Worm (Caenorhabditis elegans): ENCODE results near the gene C49C3.20.

DNA sequence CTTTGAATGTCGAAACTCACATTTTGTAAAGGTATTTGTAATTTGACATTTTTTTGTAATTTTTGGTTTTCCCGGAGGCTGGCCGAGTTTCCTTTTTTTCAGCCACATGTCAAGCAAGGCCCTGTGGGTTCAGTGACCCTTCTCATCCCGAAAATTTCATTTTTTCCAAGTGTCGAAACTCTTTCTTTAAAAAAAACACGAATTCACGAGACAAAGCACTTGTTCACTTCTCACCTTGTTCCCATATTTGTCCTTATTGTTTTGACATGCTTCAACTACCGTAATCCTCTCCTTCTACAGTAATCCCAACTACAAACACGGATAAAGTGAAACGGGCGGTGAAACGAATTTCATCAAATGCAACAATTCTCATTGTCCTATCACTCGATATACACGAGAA lies 41.0 kb downstream of the C49C3.20 start, which contains the start of gene lhfp-4:
- no peak for TF ChIP-seq sea-2 (GFP tag; optimal IDR thresholded peaks at IDR 0.05)
- TF ChIP-seq elt-2 (tag; optimal IDR thresholded peaks at IDR 0.05) = no peak
- no peak for TF ChIP-seq nhr-25 (tag; optimal IDR thresholded peaks at IDR 0.05)
- TF ChIP-seq elt-3 (tag; optimal IDR thresholded peaks at IDR 0.05) = no peak
- no peak for TF ChIP-seq fkh-10 (GFP tag; optimal IDR thresholded peaks at IDR 0.05)
- no peak for TF ChIP-seq nhr-237 (tag; optimal IDR thresholded peaks at IDR 0.05)
- TF ChIP-seq nhr-11 (tag; optimal IDR thresholded peaks at IDR 0.05) = no peak
- TF ChIP-seq ZK546.5 (tag; optimal IDR thresholded peaks at IDR 0.05) = no peak

Data from whole organism, L3 larva.